Worm (Caenorhabditis elegans): Measurements from ENCODE around the gene T05G5.4.

The T05G5.4 gene

DNA sequence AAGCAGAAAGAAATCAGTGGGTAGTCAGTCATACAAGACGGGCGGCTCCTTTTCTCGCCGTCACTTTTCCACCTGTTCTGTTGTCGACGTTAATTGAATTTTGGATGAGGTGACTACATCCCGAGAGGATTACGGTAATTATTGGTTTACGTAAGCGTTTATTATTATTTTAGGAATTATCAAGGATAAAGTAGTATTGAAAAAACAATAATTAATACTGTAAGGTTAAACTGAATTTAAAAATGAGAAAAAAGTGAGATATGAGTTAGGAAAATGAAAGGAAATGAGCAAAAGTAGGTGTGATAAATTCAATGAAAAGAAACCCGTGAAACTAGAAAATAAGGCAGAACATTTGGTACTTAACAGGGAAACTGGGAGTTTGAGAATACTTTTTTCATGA, 9.8 kb upstream of the T05G5.4 start, which contains the start of gene hlh-4:
Gene hlh-4, minus strand, starts transcription at position 101 of the 400 bp plus-strand sequence.
- TF ChIP-seq hmbx-1 (tag; optimal IDR thresholded peaks at IDR 0.05) (no peak), flt-1 (GFP tag; IDR thresholded peaks at IDR 0.05) (no peak), pes-1 (GFP tag; IDR thresholded peaks at IDR 0.05) (no peak), hnd-1 (tag; optimal IDR thresholded peaks at IDR 0.05) (no peak), ets-7 (tag; optimal IDR thresholded peaks at IDR 0.05) (no peak), hmg-4 (GFP tag; optimal IDR thresholded peaks at IDR 0.05) (no peak), ceh-36 (tag; optimal IDR thresholded peaks at IDR 0.05) (no peak), ama-1 (optimal IDR thresholded peaks at IDR 0.05) (no peak), tbx-37 (GFP tag; conservative IDR thresholded peaks at IDR 0.05) (no peak), ceh-13 (GFP tag; optimal IDR thresholded peaks at IDR 0.05) (no peak), sea-1 (GFP tag; conservative IDR thresholded peaks at IDR 0.05) (no peak), F13C5.2 (tag; optimal IDR thresholded peaks at IDR 0.05) (no peak), scrt-1 (GFP tag; IDR thresholded peaks at IDR 0.05) (no peak), aly-1 (tag; optimal IDR thresholded peaks at IDR 0.05) (no peak), tra-4 (tag; optimal IDR thresholded peaks at IDR 0.05) (no peak), B0310.2 (tag; optimal IDR thresholded peaks at IDR 0.05) (no peak), tbx-11 (GFP tag; IDR thresholded peaks at IDR 0.05) (no peak)

DNA sequence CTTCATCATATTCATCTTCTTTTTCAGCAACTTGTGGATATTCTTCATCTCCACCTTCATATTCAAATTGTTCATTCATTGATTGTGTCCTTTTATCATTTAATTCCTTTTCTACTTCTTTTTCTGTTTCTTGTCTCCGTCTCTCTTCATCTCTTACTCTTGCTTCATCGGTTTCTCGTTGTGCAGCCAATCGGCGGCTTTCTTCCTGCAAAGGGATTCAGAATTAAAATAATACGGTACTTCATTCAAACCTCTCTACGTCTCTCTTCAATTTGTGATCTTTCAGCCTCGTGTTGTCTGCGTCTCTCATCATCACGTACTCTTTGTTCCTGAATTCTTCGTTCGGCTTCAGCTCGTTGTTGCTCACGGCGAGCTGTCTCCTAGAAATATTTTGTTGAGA, 8.1 kb upstream of the T05G5.4 start:
- TF ChIP-seq sea-1 (GFP tag; conservative IDR thresholded peaks at IDR 0.05) = no peak
- no peak for TF ChIP-seq aly-1 (tag; optimal IDR thresholded peaks at IDR 0.05)
- no peak for TF ChIP-seq tbx-11 (GFP tag; IDR thresholded peaks at IDR 0.05)
- TF ChIP-seq B0310.2 (tag; optimal IDR thresholded peaks at IDR 0.05) = no peak
- no peak for TF ChIP-seq ama-1 (optimal IDR thresholded peaks at IDR 0.05)
- TF ChIP-seq scrt-1 (GFP tag; IDR thresholded peaks at IDR 0.05) = no peak
- no peak for TF ChIP-seq hmg-4 (GFP tag; optimal IDR thresholded peaks at IDR 0.05)
- TF ChIP-seq ceh-13 (GFP tag; optimal IDR thresholded peaks at IDR 0.05) = no peak
- TF ChIP-seq pes-1 (GFP tag; IDR thresholded peaks at IDR 0.05) = no peak
- no peak for TF ChIP-seq tbx-37 (GFP tag; conservative IDR thresholded peaks at IDR 0.05)
- TF ChIP-seq hmbx-1 (tag; optimal IDR thresholded peaks at IDR 0.05) = no peak
- no peak for TF ChIP-seq flt-1 (GFP tag; IDR thresholded peaks at IDR 0.05)
- no peak for TF ChIP-seq F13C5.2 (tag; optimal IDR thresholded peaks at IDR 0.05)
- TF ChIP-seq ceh-36 (tag; optimal IDR thresholded peaks at IDR 0.05) = no peak

DNA sequence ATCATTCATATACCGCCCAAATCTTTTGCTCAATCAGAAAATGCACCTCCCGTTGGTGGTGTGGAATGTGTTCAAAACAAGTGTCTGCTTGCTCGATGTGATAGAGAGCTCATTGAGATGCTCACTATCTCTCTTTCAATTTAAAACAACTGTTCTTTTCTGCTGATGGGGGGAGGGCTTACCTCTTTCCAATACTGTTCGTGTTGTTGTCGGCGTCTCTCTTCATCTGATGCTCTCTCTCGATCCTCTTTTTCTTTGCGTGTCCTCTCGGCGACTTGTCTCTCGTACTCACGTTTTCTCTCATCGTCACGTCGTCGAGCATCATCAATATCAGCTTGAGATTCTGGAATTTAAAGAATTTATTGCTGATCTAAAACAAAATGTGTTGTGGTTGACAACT, 6.7 kb upstream of the T05G5.4 start:
- TF ChIP-seq tra-4 (tag; optimal IDR thresholded peaks at IDR 0.05) (no peak), tbx-11 (GFP tag; IDR thresholded peaks at IDR 0.05) (no peak), aly-1 (tag; optimal IDR thresholded peaks at IDR 0.05) (no peak), F13C5.2 (tag; optimal IDR thresholded peaks at IDR 0.05) (no peak), scrt-1 (GFP tag; IDR thresholded peaks at IDR 0.05) (no peak), ama-1 (optimal IDR thresholded peaks at IDR 0.05) (no peak), B0310.2 (tag; optimal IDR thresholded peaks at IDR 0.05) (no peak), ets-7 (tag; optimal IDR thresholded peaks at IDR 0.05) (no peak), hnd-1 (tag; optimal IDR thresholded peaks at IDR 0.05) (no peak), pes-1 (GFP tag; IDR thresholded peaks at IDR 0.05) (no peak), hmbx-1 (tag; optimal IDR thresholded peaks at IDR 0.05) (no peak), sea-1 (GFP tag; conservative IDR thresholded peaks at IDR 0.05) (no peak), ceh-36 (tag; optimal IDR thresholded peaks at IDR 0.05) (no peak), ceh-13 (GFP tag; optimal IDR thresholded peaks at IDR 0.05) (no peak), hmg-4 (GFP tag; optimal IDR thresholded peaks at IDR 0.05) (no peak), tbx-37 (GFP tag; conservative IDR thresholded peaks at IDR 0.05) (no peak)

DNA sequence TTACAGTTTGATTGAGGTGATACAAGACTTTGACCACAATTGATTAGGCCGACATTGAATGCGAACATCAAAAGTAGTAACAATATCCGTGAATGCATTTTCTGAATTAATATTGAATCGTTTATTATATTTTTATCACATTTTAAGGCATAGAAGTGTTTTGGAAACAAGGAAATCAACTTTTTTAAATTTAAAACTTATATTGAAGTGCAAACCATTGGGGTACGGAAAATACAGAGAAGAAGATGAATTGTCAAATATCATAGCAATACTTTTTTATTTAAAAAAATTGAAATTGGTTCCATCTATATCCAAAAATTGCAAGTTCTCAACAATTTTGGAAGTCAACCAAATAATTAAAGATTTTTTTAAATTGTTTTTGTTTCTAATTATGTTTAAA, 5.5 kb upstream of the T05G5.4 start, which contains the start of gene T05G5.1:
Gene T05G5.1, minus strand, starts transcription at position 101 of the 400 bp plus-strand sequence.
- TF ChIP-seq ama-1 (optimal IDR thresholded peaks at IDR 0.05) = no peak
- no peak for TF ChIP-seq ceh-13 (GFP tag; optimal IDR thresholded peaks at IDR 0.05)
- no peak for TF ChIP-seq scrt-1 (GFP tag; IDR thresholded peaks at IDR 0.05)
- no peak for TF ChIP-seq B0310.2 (tag; optimal IDR thresholded peaks at IDR 0.05)
- TF ChIP-seq tra-4 (tag; optimal IDR thresholded peaks at IDR 0.05) = no peak
- no peak for TF ChIP-seq ceh-36 (tag; optimal IDR thresholded peaks at IDR 0.05)

DNA sequence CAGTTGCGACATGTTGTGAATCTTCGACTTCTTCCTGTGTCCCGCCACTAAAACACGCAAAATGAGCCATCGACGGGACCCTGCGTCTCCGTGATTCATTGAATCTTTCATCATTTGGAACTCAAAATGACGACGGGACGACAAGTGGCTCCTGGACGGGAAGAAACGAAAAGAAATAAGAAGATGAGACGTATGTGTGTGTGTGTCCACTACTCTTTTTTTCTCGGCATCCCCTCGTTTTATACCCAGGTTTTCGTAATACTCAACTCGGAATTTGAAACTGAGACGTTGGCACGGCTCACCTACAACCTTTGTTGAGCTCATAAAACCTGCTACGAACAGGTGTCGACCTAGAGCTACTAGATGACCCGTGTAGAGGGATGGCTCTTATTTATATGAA, 4.2 kb upstream of the T05G5.4 start:
- TF ChIP-seq ama-1 (optimal IDR thresholded peaks at IDR 0.05) = no peak
- TF ChIP-seq hnd-1 (tag; optimal IDR thresholded peaks at IDR 0.05) = no peak
- TF ChIP-seq tbx-11 (GFP tag; IDR thresholded peaks at IDR 0.05) = no peak
- TF ChIP-seq tra-4 (tag; optimal IDR thresholded peaks at IDR 0.05) = no peak
- no peak for TF ChIP-seq pes-1 (GFP tag; IDR thresholded peaks at IDR 0.05)
- no peak for TF ChIP-seq hmg-4 (GFP tag; optimal IDR thresholded peaks at IDR 0.05)
- TF ChIP-seq flt-1 (GFP tag; IDR thresholded peaks at IDR 0.05) = no peak
- TF ChIP-seq scrt-1 (GFP tag; IDR thresholded peaks at IDR 0.05) = no peak
- TF ChIP-seq sea-1 (GFP tag; conservative IDR thresholded peaks at IDR 0.05) = no peak
- TF ChIP-seq tbx-37 (GFP tag; conservative IDR thresholded peaks at IDR 0.05) = no peak
- TF ChIP-seq F13C5.2 (tag; optimal IDR thresholded peaks at IDR 0.05) = no peak
- TF ChIP-seq ceh-13 (GFP tag; optimal IDR thresholded peaks at IDR 0.05) = no peak
- TF ChIP-seq hmbx-1 (tag; optimal IDR thresholded peaks at IDR 0.05) = no peak
- no peak for TF ChIP-seq aly-1 (tag; optimal IDR thresholded peaks at IDR 0.05)
- TF ChIP-seq B0310.2 (tag; optimal IDR thresholded peaks at IDR 0.05) = no peak
- no peak for TF ChIP-seq ets-7 (tag; optimal IDR thresholded peaks at IDR 0.05)

DNA sequence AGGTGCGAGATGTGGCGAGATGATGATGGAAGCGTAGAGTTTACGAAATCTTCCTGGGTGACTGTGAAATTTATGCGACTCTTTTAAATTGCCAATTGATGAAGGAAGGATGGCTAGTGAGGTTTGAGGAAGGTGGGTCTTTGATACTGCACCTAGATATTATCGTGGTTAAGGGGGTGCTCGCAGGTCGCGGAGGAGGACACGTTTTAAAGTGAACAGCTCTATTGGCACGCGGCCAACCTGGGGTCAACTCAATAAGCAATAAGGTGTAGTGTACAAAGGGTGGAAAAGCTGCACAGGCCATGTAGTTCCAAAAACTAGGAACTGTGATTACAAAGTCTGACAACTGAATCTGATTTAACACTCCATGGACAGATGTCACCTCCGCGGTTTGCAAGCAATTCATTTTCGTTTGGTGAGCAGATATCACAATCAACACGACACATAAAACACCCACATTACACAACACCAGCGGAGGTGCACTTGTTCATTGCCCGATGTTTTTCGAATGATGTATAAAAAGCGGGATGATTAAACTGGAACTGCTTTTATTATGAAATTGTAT, 3.3 kb upstream of the T05G5.4 start:
- TF ChIP-seq flt-1 (GFP tag; IDR thresholded peaks at IDR 0.05) = no peak

DNA sequence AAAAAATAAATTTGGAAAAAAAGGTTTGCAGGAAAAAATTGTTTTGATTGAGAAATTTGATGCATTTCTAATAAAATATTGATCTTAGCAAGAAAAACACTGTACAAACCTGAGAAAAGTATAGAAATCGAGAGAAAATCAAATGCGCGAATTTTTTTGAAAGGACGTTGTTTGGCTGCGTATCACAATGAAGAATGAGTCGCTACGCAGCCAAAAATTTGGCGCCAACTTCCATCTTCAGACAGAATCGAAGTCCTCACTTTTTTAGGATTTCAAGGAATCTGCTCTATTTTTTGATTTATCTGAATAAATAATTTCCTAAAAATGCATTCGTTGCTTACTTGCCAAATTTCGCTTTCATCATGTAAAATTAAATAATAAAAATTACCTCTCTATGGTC, 2.1 kb upstream of the T05G5.4 start:
- no peak for TF ChIP-seq hnd-1 (tag; optimal IDR thresholded peaks at IDR 0.05)
- no peak for TF ChIP-seq scrt-1 (GFP tag; IDR thresholded peaks at IDR 0.05)
- no peak for TF ChIP-seq tra-4 (tag; optimal IDR thresholded peaks at IDR 0.05)
- no peak for TF ChIP-seq aly-1 (tag; optimal IDR thresholded peaks at IDR 0.05)
- TF ChIP-seq tbx-11 (GFP tag; IDR thresholded peaks at IDR 0.05) = no peak
- TF ChIP-seq ceh-13 (GFP tag; optimal IDR thresholded peaks at IDR 0.05) = no peak
- no peak for TF ChIP-seq hmg-4 (GFP tag; optimal IDR thresholded peaks at IDR 0.05)
- no peak for TF ChIP-seq flt-1 (GFP tag; IDR thresholded peaks at IDR 0.05)
- no peak for TF ChIP-seq tbx-37 (GFP tag; conservative IDR thresholded peaks at IDR 0.05)
- no peak for TF ChIP-seq hmbx-1 (tag; optimal IDR thresholded peaks at IDR 0.05)
- no peak for TF ChIP-seq ets-7 (tag; optimal IDR thresholded peaks at IDR 0.05)
- TF ChIP-seq ama-1 (optimal IDR thresholded peaks at IDR 0.05) = no peak
- TF ChIP-seq F13C5.2 (tag; optimal IDR thresholded peaks at IDR 0.05) = no peak
- no peak for TF ChIP-seq B0310.2 (tag; optimal IDR thresholded peaks at IDR 0.05)
- TF ChIP-seq sea-1 (GFP tag; conservative IDR thresholded peaks at IDR 0.05) = no peak
- no peak for TF ChIP-seq pes-1 (GFP tag; IDR thresholded peaks at IDR 0.05)
- no peak for TF ChIP-seq ceh-36 (tag; optimal IDR thresholded peaks at IDR 0.05)

Data from whole organism, early embryonic.